Fruit fly (Drosophila melanogaster): ENCODE measurements around the gene CG5087.

dm6 chr3L:9043648-9044047 lies 45.7 kb downstream of the CG5087 start:
- TF ChIP-seq EcR (GFP tag; optimal IDR thresholded peaks at IDR 0.05) (no peak), usp (GFP tag; optimal IDR thresholded peaks at IDR 0.05) (no peak), psq (optimal IDR thresholded peaks at IDR 0.05) (no peak), CG8478 (optimal IDR thresholded peaks at IDR 0.05) (no peak), pan (optimal IDR thresholded peaks at IDR 0.05) (no peak), Dll (optimal IDR thresholded peaks at IDR 0.05) (no peak)

Data from whole organism.